Fruit fly (Drosophila melanogaster): Measurements from ENCODE around the gene sls.
A peak's percentile ranks its signal among the peaks of the same experiment; 100 is the strongest.

The sls gene

dm6 chr3L:2151588-2152372 lies 36.4 kb upstream of the sls start, which contains the start of gene zormin (continued):
- no peak for TF ChIP-seq ro (GFP tag; IDR thresholded peaks at IDR 0.05)
- TF ChIP-seq sqz (GFP tag; optimal IDR thresholded peaks at IDR 0.05), result no peak
- TF ChIP-seq NC2α (GFP tag; optimal IDR thresholded peaks at IDR 0.05), result no peak
- peak; percentile 76 for TF ChIP-seq crol (GFP tag; IDR thresholded peaks at IDR 0.05)
- TF ChIP-seq CG7372 (GFP tag; IDR thresholded peaks at IDR 0.05), result no peak
- peak; percentile 20 for TF ChIP-seq mam (GFP tag; optimal IDR thresholded peaks at IDR 0.05)
- TF ChIP-seq CG6683 (GFP tag; optimal IDR thresholded peaks at IDR 0.05), result no peak
- TF ChIP-seq CG9932 (GFP tag; IDR thresholded peaks at IDR 0.05), result no peak
- TF ChIP-seq CG2678 (tag; optimal IDR thresholded peaks at IDR 0.05), result peak; percentile 42
- peak; percentile 75 for TF ChIP-seq Jarid2 (GFP tag; optimal IDR thresholded peaks at IDR 0.05)
- TF ChIP-seq en (GFP tag; optimal IDR thresholded peaks at IDR 0.05), result no peak
- no peak for TF ChIP-seq peb (GFP tag; IDR thresholded peaks at IDR 0.05)
- peak; percentile 23 for TF ChIP-seq CG18262 (tag; optimal IDR thresholded peaks at IDR 0.05)
- no peak for TF ChIP-seq tio (GFP tag; optimal IDR thresholded peaks at IDR 0.05)
- TF ChIP-seq CG14667 (GFP tag; IDR thresholded peaks at IDR 0.05), result no peak
- TF ChIP-seq Kr (GFP tag; optimal IDR thresholded peaks at IDR 0.05), result no peak
- TF ChIP-seq pb (GFP tag; optimal IDR thresholded peaks at IDR 0.05), result no peak
- TF ChIP-seq CG5180 (GFP tag; optimal IDR thresholded peaks at IDR 0.05), result peak; percentile 95
- TF ChIP-seq HLHmδ (GFP tag; optimal IDR thresholded peaks at IDR 0.05), result no peak
- TF ChIP-seq ssp (GFP tag; IDR thresholded peaks at IDR 0.05), result no peak
- no peak for TF ChIP-seq CG17612 (GFP tag; IDR thresholded peaks at IDR 0.05)
- no peak for TF ChIP-seq nau (GFP tag; optimal IDR thresholded peaks at IDR 0.05)
- no peak for TF ChIP-seq org-1 (GFP tag; optimal IDR thresholded peaks at IDR 0.05)
- TF ChIP-seq CG15696 (tag; optimal IDR thresholded peaks at IDR 0.05), result no peak
- no peak for TF ChIP-seq br (optimal IDR thresholded peaks at IDR 0.05)
- no peak for TF ChIP-seq sens-2 (GFP tag; IDR thresholded peaks at IDR 0.05)
- TF ChIP-seq CG14860 (GFP tag; IDR thresholded peaks at IDR 0.05; ENCODE audit: partially characterized antibody), result no peak
- no peak for TF ChIP-seq CG1832 (GFP tag; optimal IDR thresholded peaks at IDR 0.05)
- no peak for TF ChIP-seq Elba2 (GFP tag; optimal IDR thresholded peaks at IDR 0.05)
- no peak for TF ChIP-seq ftz-f1 (GFP tag; optimal IDR thresholded peaks at IDR 0.05)
- TF ChIP-seq Ptx1 (GFP tag; IDR thresholded peaks at IDR 0.05), result peak; percentile 60; the same call in 1 of the 2 replicates
- no peak for TF ChIP-seq CG14050 (GFP tag; IDR thresholded peaks at IDR 0.05)
- TF ChIP-seq Stat92E (GFP tag; optimal IDR thresholded peaks at IDR 0.05), result no peak
- TF ChIP-seq Ets65A (GFP tag), result peak; percentile 71
- no peak for TF ChIP-seq vnd (GFP tag; IDR thresholded peaks at IDR 0.05; ENCODE audit: partially characterized antibody)
- TF ChIP-seq crp (GFP tag; optimal IDR thresholded peaks at IDR 0.05), result no peak
- no peak for TF ChIP-seq Myb (GFP tag; optimal IDR thresholded peaks at IDR 0.05)
- TF ChIP-seq CG2202 (tag; optimal IDR thresholded peaks at IDR 0.05), result no peak
- no peak for TF ChIP-seq CG4707 (GFP tag; optimal IDR thresholded peaks at IDR 0.05)
- peak; percentile 47 for TF ChIP-seq gem (tag; optimal IDR thresholded peaks at IDR 0.05)
- peak; percentile 69 for TF ChIP-seq vvl (GFP tag; IDR thresholded peaks at IDR 0.05)
- no peak for TF ChIP-seq CG4282 (GFP tag; optimal IDR thresholded peaks at IDR 0.05)
- no peak for TF ChIP-seq CG43689 (GFP tag; IDR thresholded peaks at IDR 0.05)
- TF ChIP-seq lab (GFP tag; optimal IDR thresholded peaks at IDR 0.05), result peak; percentile 32
- no peak for TF ChIP-seq CG30431 (GFP tag; optimal IDR thresholded peaks at IDR 0.05)
- TF ChIP-seq ind (GFP tag; optimal IDR thresholded peaks at IDR 0.05), result peak; percentile 48
- no peak for TF ChIP-seq dati (GFP tag; IDR thresholded peaks at IDR 0.05)
- no peak for TF ChIP-seq CG32767 (GFP tag; IDR thresholded peaks at IDR 0.05)
- TF ChIP-seq vfl (GFP tag; optimal IDR thresholded peaks at IDR 0.05), result no peak
- TF ChIP-seq CG11696 (GFP tag; IDR thresholded peaks at IDR 0.05), result no peak
